Worm (Caenorhabditis elegans) whole organism, L2 larva: ENCODE results near the gene cest-19.
A peak's percentile ranks its signal among the peaks of the same experiment; 100 is the strongest.

Source experiments
- ama-1 ChIP-seq: fragments of 150-350 bp; optimal IDR thresholded peaks from 2 replicates; lab custom pipeline; 2018; ENCODE audit warnings: inconsistent platforms
- blmp-1 ChIP-seq: sonication (generic microtip); optimal IDR thresholded peaks from 2 replicates; lab custom pipeline; 2017; ENCODE audit warnings: missing genetic modification characterization, mild to moderate bottlenecking, missing compliant biosample characterization, antibody characterized with exemption, moderate library complexity; ENCODE audit not compliant: insufficient read depth
- ceh-82 ChIP-seq: fragments of 150-350 bp; optimal IDR thresholded peaks from 2 replicates; lab custom pipeline; 2014; ENCODE audit warnings: missing biosample characterization, missing genetic modification characterization
- lsy-2 ChIP-seq, 2 experiments: fragments of 150-350 bp in 1 of 2; sonication (generic microtip) in 1 of 2; optimal IDR thresholded peaks; 2 replicates each; lab custom pipeline; 2014 to 2017; ENCODE audit warnings: missing biosample characterization in 2 of 2, missing genetic modification characterization in 2 of 2
- mdl-1 ChIP-seq, 2 experiments: fragments of 150-350 bp in 1 of 2; sonication (generic microtip) in 1 of 2; optimal IDR thresholded peaks; 2 replicates each; lab custom pipeline; 2017; ENCODE audit warnings: missing biosample characterization in 2 of 2, missing genetic modification characterization in 2 of 2
- nhr-11 ChIP-seq: fragments of 150-350 bp; optimal IDR thresholded peaks from 2 replicates; lab custom pipeline; 2014; ENCODE audit warnings: missing biosample characterization, missing genetic modification characterization
- nhr-12 ChIP-seq: fragments of 150-350 bp; optimal IDR thresholded peaks from 2 replicates; lab custom pipeline; 2014; ENCODE audit warnings: missing biosample characterization, missing genetic modification characterization
- nhr-237 ChIP-seq: fragments of 150-350 bp; optimal IDR thresholded peaks from 2 replicates; lab custom pipeline; 2014; ENCODE audit warnings: missing biosample characterization, missing genetic modification characterization
- nhr-6 ChIP-seq: fragments of 150-350 bp; optimal IDR thresholded peaks from 2 replicates; lab custom pipeline; 2014; ENCODE audit warnings: missing biosample characterization, missing genetic modification characterization
- nhr-77 ChIP-seq: fragments of 150-350 bp; optimal IDR thresholded peaks from 2 replicates; lab custom pipeline; 2014; ENCODE audit warnings: missing biosample characterization, missing genetic modification characterization
- unc-62 ChIP-seq: fragments of 150-350 bp; optimal IDR thresholded peaks from 2 replicates; lab custom pipeline; 2014; ENCODE audit warnings: missing biosample characterization, missing genetic modification reagents, missing genetic modification characterization

DNA sequence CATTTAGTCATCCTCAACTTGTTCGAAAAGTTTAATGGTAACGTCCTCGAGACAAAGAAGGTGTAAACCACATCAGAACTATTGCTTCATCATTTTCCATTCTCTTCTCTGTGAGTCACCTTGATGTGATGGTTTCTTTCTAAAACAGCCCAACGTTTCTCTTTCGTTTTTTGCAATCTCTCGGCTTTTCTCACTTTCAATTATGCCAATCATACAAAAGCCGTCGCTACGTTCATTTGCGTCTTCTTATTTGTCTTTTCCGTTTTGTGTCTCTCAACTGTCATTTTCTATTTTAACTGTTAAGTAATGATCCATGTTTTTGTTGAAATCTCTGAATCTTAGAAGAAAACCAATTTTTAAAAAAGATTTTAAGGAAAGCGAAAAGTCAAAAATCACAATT lies 21.5 kb upstream of the cest-19 start, which contains the start of gene B0403.5:
- TF ChIP-seq nhr-6: no peak
- TF ChIP-seq nhr-12: no peak
- no peak for TF ChIP-seq lsy-2 (tag; optimal IDR thresholded peaks at IDR 0.05; lab: Kevin White, UChicago)
- no peak for TF ChIP-seq nhr-11 (tag; lab: Kevin White, UChicago)
- no peak for TF ChIP-seq unc-62 (GFP tag; lab: Kevin White, UChicago)
- TF ChIP-seq mdl-1 (tag; optimal IDR thresholded peaks at IDR 0.05; lab: Kevin White, UChicago): no peak
- no peak for TF ChIP-seq ceh-82 (tag; lab: Kevin White, UChicago)
- TF ChIP-seq nhr-77 (tag; lab: Kevin White, UChicago): no peak
- TF ChIP-seq nhr-237: no peak
- no peak for TF ChIP-seq ama-1 (lab: Kevin White, UChicago)
- peak; percentile 51 for TF ChIP-seq blmp-1
